Fruit fly (Drosophila melanogaster) whole organism, embryonic: Measurements from ENCODE around the gene Nthl1.

ENCODE experiments used
- Bdp1 ChIP-seq: fragments of 200-800 bp; sonication (Bioruptor generic); optimal IDR thresholded peaks from 3 replicates; lab custom pipeline; 2016; ENCODE audit warnings: missing biosample characterization, missing genetic modification characterization
- C15 ChIP-seq: fragments of 200-800 bp; sonication (Bioruptor generic); IDR thresholded peaks from 3 replicates; pipeline ENCODE4 v1.3.6; 2022; ENCODE audit warnings: missing biosample characterization, missing genetic modification characterization
- CG10654 ChIP-seq: fragments of 200-800 bp; sonication (Bioruptor generic); optimal IDR thresholded peaks from 2 replicates; lab custom pipeline; 2016; ENCODE audit warnings: missing biosample characterization, missing genetic modification characterization
- CG14710 ChIP-seq: fragments of 200-800 bp; sonication (Bioruptor generic); optimal IDR thresholded peaks from 3 replicates; lab custom pipeline; 2019; ENCODE audit warnings: missing biosample characterization, mild to moderate bottlenecking, missing genetic modification characterization, moderate library complexity
- CG15479 ChIP-seq: fragments of 200-800 bp; sonication (Bioruptor generic); optimal IDR thresholded peaks from 3 replicates; lab custom pipeline; 2019; ENCODE audit warnings: missing biosample characterization, mild to moderate bottlenecking, missing genetic modification characterization, moderate library complexity
- CG16815 ChIP-seq: fragments of 200-800 bp; sonication (Bioruptor generic); optimal IDR thresholded peaks from 3 replicates; lab custom pipeline; 2017; ENCODE audit warnings: missing biosample characterization, mild to moderate bottlenecking, missing genetic modification characterization
- CG17385 ChIP-seq: fragments of 200-800 bp; sonication (Bioruptor generic); optimal IDR thresholded peaks from 3 replicates; lab custom pipeline; 2018; ENCODE audit warnings: missing biosample characterization, mild to moderate bottlenecking, missing genetic modification characterization
- CG18011 ChIP-seq: fragments of 200-800 bp; sonication (Bioruptor generic); optimal IDR thresholded peaks from 2 replicates; lab custom pipeline; 2017; ENCODE audit warnings: missing biosample characterization, missing genetic modification characterization, mild to moderate bottlenecking, moderate library complexity, missing genotype
- CG3847 ChIP-seq: fragments of 200-800 bp; sonication (Bioruptor generic); IDR thresholded peaks from 2 replicates; pipeline ENCODE4 v1.3.6; 2022; ENCODE audit warnings: missing biosample characterization, missing genetic modification characterization
- CG4730 ChIP-seq: fragments of 200-800 bp; sonication (Bioruptor generic); IDR thresholded peaks from 2 replicates; pipeline ENCODE4 v1.3.6; 2022; ENCODE audit warnings: missing biosample characterization, missing genetic modification characterization
- CG5180 ChIP-seq: fragments of 200-800 bp; sonication (Bioruptor generic); optimal IDR thresholded peaks from 3 replicates; lab custom pipeline; 2017; ENCODE audit warnings: missing biosample characterization, missing genetic modification characterization, mild to moderate bottlenecking, moderate library complexity, missing genetic modification reagents
- CG8388 ChIP-seq: fragments of 200-800 bp; sonication (Bioruptor generic); optimal IDR thresholded peaks from 2 replicates; lab custom pipeline; 2019; ENCODE audit warnings: missing biosample characterization, mild to moderate bottlenecking, missing genetic modification characterization, moderate library complexity
- CG9797 ChIP-seq: fragments of 200-800 bp; sonication (Bioruptor generic); optimal IDR thresholded peaks from 3 replicates; lab custom pipeline; 2018; ENCODE audit warnings: missing biosample characterization, mild to moderate bottlenecking, missing genetic modification characterization
- CkIIα-i1 ChIP-seq: fragments of 200-800 bp; sonication (Bioruptor generic); IDR thresholded peaks from 2 replicates; pipeline ENCODE4 v1.3.6; 2022; ENCODE audit warnings: missing biosample characterization, missing genetic modification characterization
- Dbx ChIP-seq: fragments of 200-800 bp; sonication (Bioruptor generic); IDR thresholded peaks from 3 replicates; pipeline ENCODE4 v1.3.6; 2022; ENCODE audit warnings: missing biosample characterization, missing genetic modification characterization
- Deaf1 ChIP-seq: fragments of 200-800 bp; optimal IDR thresholded peaks from 3 replicates; lab custom pipeline; 2019; ENCODE audit warnings: missing biosample characterization, mild to moderate bottlenecking, missing genetic modification characterization, moderate library complexity
- Eip74EF ChIP-seq, 2 experiments: fragments of 200-800 bp in 1 of 2; fragments of >200 bp in 1 of 2; sonication (Bioruptor generic) in 1 of 2; optimal IDR thresholded peaks; 2 replicates each; lab custom pipeline; 2017 to 2019; ENCODE audit warnings: missing biosample characterization in 2 of 2, missing genetic modification characterization in 2 of 2, mild to moderate bottlenecking in 1 of 2, moderate library complexity in 1 of 2
- Ets97D ChIP-seq: fragments of 200-800 bp; sonication (Bioruptor generic); optimal IDR thresholded peaks from 3 replicates; lab custom pipeline; 2016; ENCODE audit warnings: missing biosample characterization, missing genetic modification characterization
- Fer1 ChIP-seq: fragments of 200-800 bp; sonication (Bioruptor generic); optimal IDR thresholded peaks from 2 replicates; lab custom pipeline; 2017; ENCODE audit warnings: missing biosample characterization, mild to moderate bottlenecking, missing genetic modification characterization
- Hand ChIP-seq: fragments of 200-800 bp; sonication (Bioruptor generic); optimal IDR thresholded peaks from 2 replicates; lab custom pipeline; 2017; ENCODE audit warnings: mild to moderate bottlenecking, missing biosample characterization, missing genetic modification reagents, missing genetic modification characterization
- Hr39 ChIP-seq: fragments of >200 bp; optimal IDR thresholded peaks from 2 replicates; lab custom pipeline; 2017
- Hr51 ChIP-seq, 2 experiments: fragments of 200-800 bp; sonication (Bioruptor generic); optimal IDR thresholded peaks; 2 replicates in 1 of 2; 3 replicates in 1 of 2; lab custom pipeline; 2016 to 2018; ENCODE audit warnings: missing biosample characterization in 2 of 2, missing genetic modification characterization in 2 of 2, mild to moderate bottlenecking in 1 of 2, moderate library complexity in 1 of 2
- Hsf ChIP-seq: fragments of 200-800 bp; sonication (Bioruptor generic); optimal IDR thresholded peaks from 3 replicates; lab custom pipeline; 2016; ENCODE audit warnings: missing biosample characterization, missing genetic modification characterization
- Mes4 ChIP-seq: fragments of 200-800 bp; sonication (Bioruptor generic); optimal IDR thresholded peaks from 2 replicates; lab custom pipeline; 2016; ENCODE audit warnings: missing biosample characterization, missing genetic modification characterization
- Rfx ChIP-seq: fragments of 200-800 bp; sonication (Bioruptor generic); IDR thresholded peaks from 2 replicates; pipeline ENCODE4 v1.3.6; 2022; ENCODE audit warnings: missing biosample characterization, missing genetic modification characterization
- Six4 ChIP-seq: fragments of 200-800 bp; sonication (Bioruptor generic); optimal IDR thresholded peaks from 2 replicates; lab custom pipeline; 2016; ENCODE audit warnings: missing biosample characterization, missing genetic modification characterization
- ap ChIP-seq: fragments of 200-800 bp; sonication (Bioruptor generic); IDR thresholded peaks from 2 replicates; pipeline ENCODE4 v1.3.6; 2022; ENCODE audit warnings: missing biosample characterization, missing genetic modification characterization
- ara ChIP-seq: fragments of 200-800 bp; sonication (Bioruptor generic); IDR thresholded peaks from 2 replicates; pipeline ENCODE4 v1.3.6; 2022; ENCODE audit warnings: missing biosample characterization, missing genetic modification characterization
- ase ChIP-seq: fragments of 200-800 bp; sonication (Bioruptor generic); IDR thresholded peaks from 3 replicates; pipeline ENCODE4 v1.3.6; 2022; ENCODE audit warnings: missing biosample characterization, missing genetic modification characterization
- bab2 ChIP-seq: fragments of 200-800 bp; sonication (Bioruptor generic); optimal IDR thresholded peaks from 2 replicates; lab custom pipeline; 2016; ENCODE audit warnings: missing biosample characterization, missing genetic modification characterization
- crol ChIP-seq: fragments of 200-800 bp; sonication (Bioruptor generic); IDR thresholded peaks from 2 replicates; pipeline ENCODE4 v1.3.6; 2022; ENCODE audit warnings: missing biosample characterization, missing genetic modification characterization
- dimm ChIP-seq: fragments of 200-800 bp; sonication (Bioruptor generic); IDR thresholded peaks from 2 replicates; pipeline ENCODE4 v1.3.6; 2022; ENCODE audit warnings: missing biosample characterization, missing genetic modification characterization
- dmrt99B ChIP-seq: fragments of 200-800 bp; sonication (Bioruptor generic); optimal IDR thresholded peaks from 2 replicates; lab custom pipeline; 2018; ENCODE audit warnings: missing biosample characterization, mild to moderate bottlenecking, missing genetic modification characterization, moderate library complexity
- gce ChIP-seq: fragments of 200-800 bp; sonication (Bioruptor generic); IDR thresholded peaks from 3 replicates; pipeline ENCODE4 v1.3.6; 2022; ENCODE audit warnings: missing biosample characterization, missing genetic modification characterization
- gt ChIP-seq: fragments of 200-800 bp; sonication (Bioruptor generic); IDR thresholded peaks from 2 replicates; pipeline ENCODE4 v1.3.6; 2022; ENCODE audit warnings: missing biosample characterization, missing genetic modification characterization
- hkb ChIP-seq, 2 experiments: fragments of 200-800 bp in 1 of 2; fragments of >200 bp in 1 of 2; sonication (Bioruptor generic) in 1 of 2; IDR thresholded peaks in 1 of 2; optimal IDR thresholded peaks in 1 of 2; 2 replicates each; pipeline versions ENCODE4 v1.3.6 to Lab custom; 2017 to 2022; ENCODE audit warnings: missing biosample characterization in 1 of 2, missing genetic modification characterization in 1 of 2
- mirr ChIP-seq: fragments of 200-800 bp; sonication (Bioruptor generic); optimal IDR thresholded peaks from 3 replicates; lab custom pipeline; 2018; ENCODE audit warnings: missing biosample characterization, mild to moderate bottlenecking, missing genetic modification characterization
- nmo ChIP-seq: fragments of 200-800 bp; sonication (Bioruptor generic); optimal IDR thresholded peaks from 2 replicates; lab custom pipeline; 2018; ENCODE audit warnings: missing biosample characterization, mild to moderate bottlenecking, missing genetic modification characterization, moderate library complexity
- p53 ChIP-seq: fragments of 200-800 bp; sonication (Bioruptor generic); optimal IDR thresholded peaks from 2 replicates; lab custom pipeline; 2016; ENCODE audit warnings: missing biosample characterization, missing genetic modification characterization
- pan ChIP-seq, 4 experiments: fragments of >200 bp in 3 of 4; fragments of 200-800 bp in 1 of 4; sonication (Bioruptor generic) in 1 of 4; optimal IDR thresholded peaks in 3 of 4; IDR thresholded peaks in 1 of 4; 2 replicates each; pipeline versions ENCODE4 v1.3.6 to Lab custom; 2017 to 2022; ENCODE audit warnings: missing biosample characterization in 2 of 4, missing genetic modification characterization in 2 of 4, mixed read lengths in 1 of 4
- psq ChIP-seq: fragments of 200-800 bp; sonication (Bioruptor generic); optimal IDR thresholded peaks from 2 replicates; lab custom pipeline; 2017; ENCODE audit warnings: missing biosample characterization, missing genetic modification characterization
- sens-2 ChIP-seq: fragments of 200-800 bp; sonication (Bioruptor generic); IDR thresholded peaks from 2 replicates; pipeline ENCODE4 v1.3.6; 2022; ENCODE audit warnings: missing biosample characterization, missing genetic modification characterization
- sqz ChIP-seq: fragments of 200-800 bp; sonication (Bioruptor generic); optimal IDR thresholded peaks from 3 replicates; lab custom pipeline; 2018; ENCODE audit warnings: missing biosample characterization, mild to moderate bottlenecking, missing genetic modification characterization
- ttk ChIP-seq: fragments of 200-800 bp; sonication (Bioruptor generic); IDR thresholded peaks from 2 replicates; pipeline ENCODE4 v2.1.2; 2022; ENCODE audit warnings: missing biosample characterization, missing genetic modification characterization
- twi ChIP-seq: fragments of 200-800 bp; optimal IDR thresholded peaks from 2 replicates; lab custom pipeline; 2019; ENCODE audit warnings: missing biosample characterization, mild to moderate bottlenecking, missing genetic modification characterization, moderate library complexity
- unpg ChIP-seq: fragments of 200-800 bp; sonication (Bioruptor generic); optimal IDR thresholded peaks from 3 replicates; lab custom pipeline; 2018; ENCODE audit warnings: missing biosample characterization, mild to moderate bottlenecking, missing genetic modification characterization, moderate library complexity
- vnd ChIP-seq: fragments of 200-800 bp; sonication (Bioruptor generic); IDR thresholded peaks from 3 replicates; pipeline ENCODE4 v1.3.6; 2022; ENCODE audit warnings: missing biosample characterization, missing genetic modification characterization; ENCODE audit not compliant: partially characterized antibody
- zf30C ChIP-seq: fragments of 200-800 bp; sonication (Bioruptor generic); optimal IDR thresholded peaks from 3 replicates; lab custom pipeline; 2018; ENCODE audit warnings: missing biosample characterization, mild to moderate bottlenecking, missing genetic modification characterization

Nthl1 gene

DNA sequence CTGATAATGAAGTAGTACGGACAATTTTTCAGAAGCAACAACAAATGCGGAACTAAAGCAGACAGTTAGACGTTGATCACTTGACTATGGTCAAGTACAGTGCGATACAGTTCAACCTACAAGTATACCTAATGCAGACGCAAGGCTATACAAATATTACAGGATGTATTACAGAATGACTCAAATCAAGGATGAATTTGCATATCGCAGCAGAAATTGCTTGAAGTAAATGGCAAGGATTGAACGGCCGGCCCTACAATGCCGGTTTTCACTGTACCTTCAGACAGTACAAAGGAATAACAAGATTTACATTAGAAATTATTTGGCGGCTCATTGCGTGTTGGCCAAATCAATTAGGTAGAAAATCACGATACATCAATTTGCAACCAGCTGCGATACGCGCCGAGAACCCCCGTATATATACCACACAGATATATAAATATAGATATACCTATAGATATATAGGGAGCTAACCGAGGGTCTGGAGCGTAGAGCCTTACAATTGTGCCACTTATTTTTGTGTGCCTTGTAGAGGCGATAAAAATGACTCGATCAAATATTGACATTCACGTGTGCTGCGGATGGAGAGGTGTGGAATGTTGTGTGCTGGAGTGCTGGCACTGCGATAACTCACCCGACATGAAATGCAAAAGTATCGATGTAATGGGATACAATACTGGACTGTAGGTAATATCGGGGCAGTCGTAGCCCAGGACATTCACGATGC, 46.1 kb downstream of the Nthl1 start (continued):
- TF ChIP-seq mirr (GFP tag; lab: Kevin White, UChicago): no peak
- TF ChIP-seq ase (GFP tag; lab: Robert Waterston, UW): 0 out of 3 replicates have a peak, but pooled peaks have one; percentile 34
- TF ChIP-seq hkb (optimal IDR thresholded peaks at IDR 0.05; lab: Kevin White, UChicago): no peak
- peak; percentile 37; the same call in 1 of the 2 replicates for TF ChIP-seq hkb (GFP tag; IDR thresholded peaks at IDR 0.05; lab: Robert Waterston, UW)
- TF ChIP-seq Deaf1: no peak
- peak; percentile 72; the same call in 2 of the 3 replicates for TF ChIP-seq Dbx (GFP tag; lab: Robert Waterston, UW)
- no peak for TF ChIP-seq psq (GFP tag; lab: Kevin White, UChicago)
- no peak for TF ChIP-seq Hr39 (lab: Kevin White, UChicago)
- TF ChIP-seq C15 (GFP tag; lab: Robert Waterston, UW): 0 out of 3 replicates have a peak, but pooled peaks have one; percentile 67
- peak; percentile 25 for TF ChIP-seq CG16815 (GFP tag; lab: Kevin White, UChicago)
- TF ChIP-seq p53 (GFP tag; lab: Kevin White, UChicago): no peak
- no peak for TF ChIP-seq twi
- no peak for TF ChIP-seq CG17385
- no peak for TF ChIP-seq CG18011 (GFP tag; lab: Kevin White, UChicago)
- no peak for TF ChIP-seq Mes4 (GFP tag; lab: Kevin White, UChicago)
- TF ChIP-seq ap (GFP tag; lab: Robert Waterston, UW): no peak
- peak; percentile 29 for TF ChIP-seq dmrt99B
- peak; percentile 19 for TF ChIP-seq CG5180 (GFP tag; lab: Kevin White, UChicago)
- TF ChIP-seq crol (GFP tag; lab: Robert Waterston, UW): no peak
- TF ChIP-seq CkIIα-i1 (GFP tag; lab: Robert Waterston, UW): no peak
- TF ChIP-seq CG10654 (GFP tag; lab: Kevin White, UChicago): peak; percentile 29
- TF ChIP-seq ara (GFP tag; lab: Robert Waterston, UW): 0 out of 2 replicates have a peak, but pooled peaks have one; percentile 47
- peak; percentile 64 for TF ChIP-seq Hsf (GFP tag; lab: Kevin White, UChicago)
- TF ChIP-seq Hand (GFP tag; lab: Kevin White, UChicago): peak; percentile 14
- TF ChIP-seq zf30C (GFP tag; lab: Kevin White, UChicago): no peak
- TF ChIP-seq Ets97D (GFP tag; lab: Kevin White, UChicago): no peak
- TF ChIP-seq Hr51 (GFP tag; optimal IDR thresholded peaks at IDR 0.05; lab: Kevin White, UChicago): peak in 1 of 2 experiments; percentile 36
- TF ChIP-seq gt (GFP tag; lab: Robert Waterston, UW): no peak
- TF ChIP-seq CG15479 (GFP tag; lab: Kevin White, UChicago): no peak
- no peak for TF ChIP-seq CG9797
- peak; percentile 53 for TF ChIP-seq bab2 (GFP tag; lab: Kevin White, UChicago)
- no peak for TF ChIP-seq dimm (GFP tag; lab: Robert Waterston, UW)
- TF ChIP-seq Rfx: peak; percentile 85
- TF ChIP-seq Bdp1 (GFP tag; lab: Kevin White, UChicago): no peak
- no peak for TF ChIP-seq sqz (GFP tag; lab: Kevin White, UChicago)
- peak; percentile 6 for TF ChIP-seq CG14710 (tag; lab: Kevin White, UChicago)
- TF ChIP-seq Eip74EF (GFP tag; optimal IDR thresholded peaks at IDR 0.05; lab: Kevin White, UChicago): peak in 1 of 2 experiments; percentile 83
- peak; percentile 61 for TF ChIP-seq CG3847
- TF ChIP-seq Six4 (GFP tag; lab: Kevin White, UChicago): peak; percentile 4
- TF ChIP-seq vnd (GFP tag; lab: Robert Waterston, UW): no peak
- no peak for TF ChIP-seq sens-2 (GFP tag; lab: Robert Waterston, UW)
- no peak for TF ChIP-seq pan (optimal IDR thresholded peaks at IDR 0.05; lab: Kevin White, UChicago)
- peak in 1 of 2 experiments; percentile 47 for TF ChIP-seq pan (GFP tag; optimal IDR thresholded peaks at IDR 0.05 in 1 of 2, IDR thresholded peaks at IDR 0.05 in 1 of 2)
- 0 out of 2 replicates have a peak, but pooled peaks have one; percentile 12 for TF ChIP-seq CG4730 (GFP tag; lab: Robert Waterston, UW)
- no peak for TF ChIP-seq unpg (GFP tag; lab: Kevin White, UChicago)
- no peak for TF ChIP-seq ttk
- no peak for TF ChIP-seq gce (GFP tag; lab: Robert Waterston, UW)
- TF ChIP-seq CG8388: peak; percentile 18
- peak; percentile 51 for TF ChIP-seq Fer1 (GFP tag; lab: Kevin White, UChicago)
- TF ChIP-seq nmo (GFP tag; lab: Kevin White, UChicago): no peak
